Worm (Caenorhabditis elegans): ENCODE data around the gene Y49A3A.4.

Gene Y49A3A.4

DNA sequence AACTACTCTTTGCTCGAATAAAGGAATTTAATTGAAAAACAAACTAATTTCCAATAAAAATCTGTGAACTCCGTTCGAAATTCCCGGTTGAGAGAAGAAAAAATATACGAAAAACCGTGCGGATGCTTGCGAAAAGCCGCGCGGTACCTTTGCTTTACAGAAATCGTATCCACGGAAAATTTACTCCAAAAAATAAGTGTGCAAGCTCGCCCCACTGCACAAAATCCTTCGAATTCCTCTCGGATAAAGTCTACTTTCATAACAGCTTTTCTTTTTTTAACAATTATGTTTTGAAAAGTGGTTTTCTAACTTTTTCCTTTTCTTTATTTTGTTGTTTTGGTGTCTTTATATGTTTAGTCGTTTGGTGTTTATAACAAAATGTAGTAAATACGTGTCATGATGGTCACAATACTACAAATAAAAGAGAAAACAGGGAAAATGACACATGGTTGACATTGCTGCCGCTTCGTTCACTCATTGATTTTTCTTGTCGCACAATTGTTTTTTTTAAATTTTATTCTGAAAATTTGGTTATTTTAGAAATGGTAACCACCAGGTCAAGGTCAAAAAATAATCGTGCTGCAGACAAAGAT, 11.4 kb downstream of the Y49A3A.4 start, which contains the start of gene cept-2 (continued):
- TF ChIP-seq madf-6 (GFP tag; IDR thresholded peaks at IDR 0.05) (peak; percentile 64), madf-8 (GFP tag; conservative IDR thresholded peaks at IDR 0.05) (no peak), egl-44 (GFP tag; IDR thresholded peaks at IDR 0.05) (0 out of 2 replicates have a peak, but pooled peaks have one; percentile 23), xnd-1 (tag; optimal IDR thresholded peaks at IDR 0.05) (no peak), hsf-1 (GFP tag; IDR thresholded peaks at IDR 0.05) (no peak), F52B5.7 (tag; optimal IDR thresholded peaks at IDR 0.05) (no peak), Y95B8A.8 (GFP tag; IDR thresholded peaks at IDR 0.05) (0 out of 2 replicates have a peak, but pooled peaks have one; percentile 31), tbp1 (GFP tag; optimal IDR thresholded peaks at IDR 0.05) (peak; percentile 65), lsy-27 (tag; optimal IDR thresholded peaks at IDR 0.05; ENCODE audit: borderline replicate concordance, insufficient read depth) (no peak), ztf-26 (tag; optimal IDR thresholded peaks at IDR 0.05) (no peak), mes-4 (tag; optimal IDR thresholded peaks at IDR 0.05) (no peak), B0019.2 (GFP tag; conservative IDR thresholded peaks at IDR 0.05) (no peak), chd-7 (tag; optimal IDR thresholded peaks at IDR 0.05) (no peak), rcor-1 (GFP tag; IDR thresholded peaks at IDR 0.05) (peak; percentile 69), K12H6.12 (tag; optimal IDR thresholded peaks at IDR 0.05) (peak; percentile 88), atf-7 (tag; optimal IDR thresholded peaks at IDR 0.05) (no peak), Y67H2A.10 (GFP tag; conservative IDR thresholded peaks at IDR 0.05) (no peak), tlf-1 (GFP tag; optimal IDR thresholded peaks at IDR 0.05) (peak; percentile 66), B0261.1 (tag; optimal IDR thresholded peaks at IDR 0.05) (peak; percentile 22), K11D2.4 (GFP tag; IDR thresholded peaks at IDR 0.05) (peak; percentile 75; the same call in 1 of the 2 replicates), F23B12.7 (tag; optimal IDR thresholded peaks at IDR 0.05; ENCODE audit: insufficient read depth) (no peak), nhr-27 (tag; optimal IDR thresholded peaks at IDR 0.05) (no peak), sdz-38 (tag; optimal IDR thresholded peaks at IDR 0.05) (no peak), lag-1 (GFP tag; IDR thresholded peaks at IDR 0.05) (no peak), mel-28 (tag; optimal IDR thresholded peaks at IDR 0.05; ENCODE audit: borderline replicate concordance) (no peak), fkh-3 (tag; optimal IDR thresholded peaks at IDR 0.05) (no peak), ztf-6 (GFP tag; IDR thresholded peaks at IDR 0.05) (no peak), ama-1 (optimal IDR thresholded peaks at IDR 0.05) (no peak), ama-1 (GFP tag; optimal IDR thresholded peaks at IDR 0.05) (no peak), zim-3 (tag; optimal IDR thresholded peaks at IDR 0.05) (no peak), efl-1 (GFP tag; optimal IDR thresholded peaks at IDR 0.05) (peak; percentile 52), rpc-1 (optimal IDR thresholded peaks at IDR 0.05) (peak; percentile 39), rpc-1 (tag; optimal IDR thresholded peaks at IDR 0.05) (peak; percentile 2), somi-1 (GFP tag; optimal IDR thresholded peaks at IDR 0.05) (peak; percentile 57), lin-35 (GFP tag; optimal IDR thresholded peaks at IDR 0.05) (peak in 2 of 3 experiments; percentile 58 to 92), lin-54 (GFP tag; optimal IDR thresholded peaks at IDR 0.05) (no peak), unc-62 (GFP tag; optimal IDR thresholded peaks at IDR 0.05) (no peak), B0035.1 (tag; optimal IDR thresholded peaks at IDR 0.05) (no peak), repo-1 (tag; optimal IDR thresholded peaks at IDR 0.05) (no peak), nfya-1 (tag; optimal IDR thresholded peaks at IDR 0.05; ENCODE audit: borderline replicate concordance, insufficient read depth) (no peak), lir-1 (GFP tag; conservative IDR thresholded peaks at IDR 0.05) (peak; percentile 68), F57A8.1 (GFP tag; optimal IDR thresholded peaks at IDR 0.05) (no peak), aptf-2 (GFP tag; conservative IDR thresholded peaks at IDR 0.05) (no peak), ztf-3 (GFP tag; optimal IDR thresholded peaks at IDR 0.05) (no peak), T07F8.4 (tag; optimal IDR thresholded peaks at IDR 0.05) (no peak), cebp-1 (GFP tag; IDR thresholded peaks at IDR 0.05) (0 out of 2 replicates have a peak, but pooled peaks have one; percentile 34), cebp-1 (tag; optimal IDR thresholded peaks at IDR 0.05) (no peak), snpc-4 (GFP tag; optimal IDR thresholded peaks at IDR 0.05) (no peak), snpc-4 (tag; optimal IDR thresholded peaks at IDR 0.05) (peak in 2 of 4 experiments; percentile 57 to 70)
